Fruit fly (Drosophila melanogaster) whole organism, wandering third instar larva: ENCODE results near the gene Wdr62.

Experiments
- Hr78 ChIP-seq: fragments of >200 bp; optimal IDR thresholded peaks from 2 replicates; lab custom pipeline; 2017; ENCODE audit warnings: missing biosample characterization, missing genetic modification characterization
- Jra ChIP-seq: sonication (Bioruptor generic); optimal IDR thresholded peaks from 2 replicates; lab custom pipeline; 2016; ENCODE audit warnings: missing biosample characterization, missing genetic modification characterization
- OdsH ChIP-seq: fragments of 200-800 bp; sonication (Bioruptor generic); optimal IDR thresholded peaks from 2 replicates; lab custom pipeline; 2016; ENCODE audit warnings: missing biosample characterization, mild to moderate bottlenecking, missing genetic modification characterization
- dmrt93B ChIP-seq: fragments of 200-800 bp; sonication (Bioruptor generic); optimal IDR thresholded peaks from 2 replicates; lab custom pipeline; 2018; ENCODE audit warnings: missing biosample characterization, mild to moderate bottlenecking, missing genetic modification characterization
- fru ChIP-seq: fragments of 200-800 bp; sonication (Bioruptor generic); optimal IDR thresholded peaks from 3 replicates; lab custom pipeline; 2016; ENCODE audit warnings: missing biosample characterization, mild to moderate bottlenecking, missing genetic modification characterization
- lola ChIP-seq: fragments of >200 bp; optimal IDR thresholded peaks from 2 replicates; lab custom pipeline; 2017; ENCODE audit warnings: missing biosample characterization, missing genetic modification characterization
- pan ChIP-seq: fragments of >200 bp; optimal IDR thresholded peaks from 2 replicates; lab custom pipeline; 2017
- usp ChIP-seq: fragments of >200 bp; optimal IDR thresholded peaks from 2 replicates; lab custom pipeline; 2017; ENCODE audit warnings: missing biosample characterization, missing genetic modification characterization

DNA sequence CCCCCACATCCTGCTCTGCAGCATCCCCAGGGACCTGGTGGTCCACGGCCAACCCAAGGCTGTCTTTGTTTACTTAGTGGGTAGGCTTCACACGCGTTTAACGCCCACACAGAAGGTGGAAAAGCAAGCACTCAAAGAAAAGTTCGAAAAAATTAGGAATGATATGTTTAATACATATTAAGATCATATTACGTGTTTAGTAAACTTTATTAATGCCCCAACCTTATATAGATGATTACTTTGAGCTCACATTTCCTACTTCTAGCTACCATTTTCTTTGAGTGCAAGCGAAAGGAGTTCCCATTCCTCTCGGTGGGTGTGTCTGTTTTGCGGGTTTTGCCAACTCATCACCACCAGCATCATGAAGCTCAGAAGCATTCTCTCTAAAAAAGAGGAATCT, 75.0 kb downstream of the Wdr62 start:
- TF ChIP-seq OdsH (GFP tag; lab: Kevin White, UChicago) (peak; percentile 0), lola (GFP tag; lab: Kevin White, UChicago) (no peak), usp (no peak), Jra (no peak), dmrt93B (no peak), Hr78 (no peak), fru (no peak), pan (lab: Kevin White, UChicago) (no peak)
